Fruit fly (Drosophila melanogaster): ENCODE measurements around the gene fwd.

- TF ChIP-seq usp (GFP tag; optimal IDR thresholded peaks at IDR 0.05) (no peak), pan (optimal IDR thresholded peaks at IDR 0.05) (no peak), Dll (optimal IDR thresholded peaks at IDR 0.05) (no peak), psq (optimal IDR thresholded peaks at IDR 0.05) (no peak), EcR (GFP tag; optimal IDR thresholded peaks at IDR 0.05) (no peak)
These were observed 19.6 kb downstream of the fwd start for dm6 chr3L:299952-300605.
